Fruit fly (Drosophila melanogaster): ENCODE data around the gene S-Lap1.

S-Lap1 gene

DNA sequence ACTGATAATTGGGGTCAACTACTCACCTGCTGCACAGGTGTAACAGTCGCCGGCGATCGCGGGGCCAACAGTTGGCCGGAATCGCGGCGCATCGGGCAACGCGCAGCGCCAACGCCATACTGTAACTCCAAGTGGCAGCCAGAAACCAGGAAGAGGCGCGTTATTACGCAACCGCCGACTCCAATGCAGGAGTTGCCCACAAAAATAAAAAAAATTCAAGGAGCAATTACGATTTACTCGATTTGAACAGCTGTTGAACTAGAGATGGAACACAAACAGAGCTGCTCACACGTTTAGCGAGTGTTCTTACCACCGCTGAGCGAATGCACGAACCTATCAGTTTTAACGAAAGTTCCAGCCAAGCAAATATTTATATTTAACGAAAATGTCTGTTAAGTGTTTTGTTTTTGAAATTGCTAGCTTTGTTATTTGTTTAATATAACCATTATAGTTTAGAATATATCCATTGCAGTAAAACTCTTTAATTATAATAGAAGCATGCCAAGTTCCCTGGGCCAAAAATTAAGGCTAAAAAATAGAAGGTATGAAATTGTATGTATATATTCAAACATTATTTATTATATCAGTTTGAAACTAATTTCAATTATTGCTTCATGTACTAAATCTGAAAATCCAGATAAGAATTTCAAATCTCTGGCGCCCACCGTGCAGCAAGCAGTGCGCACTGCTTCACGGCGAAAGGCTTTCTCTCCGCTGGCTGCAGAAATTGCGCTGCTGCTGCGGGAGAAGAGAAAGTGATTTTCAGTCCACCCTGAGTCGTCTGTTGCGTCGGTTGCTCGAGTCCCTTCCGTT lies 12.9 kb upstream of the S-Lap1 start, which contains the start of the genes CG5989 and CG6282:
TSS of gene CG5989 (minus strand) at position 270 of the 813 bp plus-strand sequence.
TSS of gene CG6282 (plus strand) at position 778 of the 813 bp plus-strand sequence.
- TF ChIP-seq az2 (GFP tag; optimal IDR thresholded peaks at IDR 0.05) (peak; percentile 28), Oli (tag; optimal IDR thresholded peaks at IDR 0.05) (peak; percentile 20), bbx (GFP tag; IDR thresholded peaks at IDR 0.05; ENCODE audit: partially characterized antibody) (no peak), CG1603 (tag; optimal IDR thresholded peaks at IDR 0.05) (peak; percentile 59), CG33213 (GFP tag; optimal IDR thresholded peaks at IDR 0.05) (peak; percentile 21), Ssrp (tag; optimal IDR thresholded peaks at IDR 0.05) (peak; percentile 24), mirr (GFP tag; optimal IDR thresholded peaks at IDR 0.05) (peak; percentile 17), Hmr (GFP tag; optimal IDR thresholded peaks at IDR 0.05) (peak; percentile 57), CG9817 (tag; optimal IDR thresholded peaks at IDR 0.05) (peak; percentile 7), CG9876 (GFP tag; optimal IDR thresholded peaks at IDR 0.05) (no peak), caup (GFP tag; optimal IDR thresholded peaks at IDR 0.05; ENCODE audit: severe bottlenecking) (no peak), CG3407 (GFP tag; optimal IDR thresholded peaks at IDR 0.05) (peak; percentile 56), Dll (GFP tag; IDR thresholded peaks at IDR 0.05; ENCODE audit: partially characterized antibody) (peak; percentile 70; the same call in 3 of the 4 replicates), hkb (optimal IDR thresholded peaks at IDR 0.05) (no peak), hkb (GFP tag; IDR thresholded peaks at IDR 0.05) (peak; percentile 57), gfzf (GFP tag; optimal IDR thresholded peaks at IDR 0.05) (peak; percentile 52), esg (GFP tag; conservative IDR thresholded peaks at IDR 0.05) (peak; percentile 36), CG3847 (GFP tag; IDR thresholded peaks at IDR 0.05) (0 out of 2 replicates have a peak, but pooled peaks have one; percentile 26), Atf3 (GFP tag; optimal IDR thresholded peaks at IDR 0.05) (no peak), CG10321 (GFP tag; IDR thresholded peaks at IDR 0.05) (no peak), CG18476 (GFP tag; optimal IDR thresholded peaks at IDR 0.05) (peak; percentile 5), chinmo (GFP tag; IDR thresholded peaks at IDR 0.05; ENCODE audit: partially characterized antibody) (0 out of 4 replicates have a peak, but pooled peaks have one; percentile 37), lab (GFP tag; optimal IDR thresholded peaks at IDR 0.05) (peak; percentile 71), CG8290 (GFP tag; optimal IDR thresholded peaks at IDR 0.05) (no peak), CG8290 (tag; optimal IDR thresholded peaks at IDR 0.05) (peak in 1 of 2 experiments; percentile 45), ftz-f1 (GFP tag; optimal IDR thresholded peaks at IDR 0.05) (peak; percentile 18), br (optimal IDR thresholded peaks at IDR 0.05) (no peak), CG12391 (tag; optimal IDR thresholded peaks at IDR 0.05) (peak; percentile 65), Dbx (GFP tag; IDR thresholded peaks at IDR 0.05) (no peak), pho (GFP tag; optimal IDR thresholded peaks at IDR 0.05) (peak; percentile 31), CG34422 (GFP tag; IDR thresholded peaks at IDR 0.05) (peak; percentile 51; the same call in 1 of the 3 replicates), Elba2 (GFP tag; optimal IDR thresholded peaks at IDR 0.05) (no peak), CG4820 (GFP tag; optimal IDR thresholded peaks at IDR 0.05) (no peak), CG13775 (GFP tag; optimal IDR thresholded peaks at IDR 0.05) (peak; percentile 33), CG4424 (GFP tag; optimal IDR thresholded peaks at IDR 0.05) (no peak), stwl (tag; optimal IDR thresholded peaks at IDR 0.05) (peak; percentile 54), CG8388 (GFP tag; optimal IDR thresholded peaks at IDR 0.05) (peak; percentile 56), knrl (GFP tag; IDR thresholded peaks at IDR 0.05; ENCODE audit: partially characterized antibody) (peak; percentile 55), Poxn (GFP tag; IDR thresholded peaks at IDR 0.05) (0 out of 2 replicates have a peak, but pooled peaks have one; percentile 31), ems (GFP tag; optimal IDR thresholded peaks at IDR 0.05) (peak; percentile 65), ab (GFP tag; optimal IDR thresholded peaks at IDR 0.05) (no peak), CG12299 (tag; optimal IDR thresholded peaks at IDR 0.05) (peak; percentile 32), CG17361 (GFP tag; IDR thresholded peaks at IDR 0.05) (peak; percentile 36; the same call in 2 of the 3 replicates), CG12659 (GFP tag; optimal IDR thresholded peaks at IDR 0.05) (peak; percentile 54), CG4617 (GFP tag; optimal IDR thresholded peaks at IDR 0.05; ENCODE audit: borderline replicate concordance) (peak; percentile 24), CG6765 (GFP tag; optimal IDR thresholded peaks at IDR 0.05) (no peak), CG2678 (tag; optimal IDR thresholded peaks at IDR 0.05) (no peak), Nf-YC (tag; optimal IDR thresholded peaks at IDR 0.05) (peak; percentile 27), sisA (GFP tag; IDR thresholded peaks at IDR 0.05) (peak; percentile 52)

Measured in whole organism, embryonic.